Fruit fly (Drosophila melanogaster): ENCODE results near the gene Ir7d.

Gene Ir7d

dm6 chrX:7911983-7912630, 33.5 kb upstream of the Ir7d start, which contains the start of gene snz (continued):
- no peak for TF ChIP-seq Meics (GFP tag; optimal IDR thresholded peaks at IDR 0.05)
- no peak for TF ChIP-seq Drgx (GFP tag; IDR thresholded peaks at IDR 0.05)
- TF ChIP-seq Nf-YA (GFP tag; IDR thresholded peaks at IDR 0.05), result no peak
- no peak for TF ChIP-seq usp (GFP tag; optimal IDR thresholded peaks at IDR 0.05)
- TF ChIP-seq btn (GFP tag; optimal IDR thresholded peaks at IDR 0.05), result no peak
- peak in 1 of 2 experiments; percentile 52 for TF ChIP-seq Pdp1 (GFP tag; optimal IDR thresholded peaks at IDR 0.05)
- TF ChIP-seq psq (GFP tag; optimal IDR thresholded peaks at IDR 0.05), result no peak
- TF ChIP-seq Tbp (GFP tag; optimal IDR thresholded peaks at IDR 0.05), result no peak
- TF ChIP-seq Ptx1 (GFP tag; IDR thresholded peaks at IDR 0.05), result no peak
- no peak for TF ChIP-seq CG17829 (tag; optimal IDR thresholded peaks at IDR 0.05)
- TF ChIP-seq D19B (GFP tag; optimal IDR thresholded peaks at IDR 0.05), result no peak
- no peak for TF ChIP-seq slou (GFP tag; optimal IDR thresholded peaks at IDR 0.05)
- no peak for TF ChIP-seq rib (GFP tag; IDR thresholded peaks at IDR 0.05)
- TF ChIP-seq mam (GFP tag; optimal IDR thresholded peaks at IDR 0.05), result no peak
- TF ChIP-seq CG13296 (GFP tag; optimal IDR thresholded peaks at IDR 0.05), result no peak
- no peak for TF ChIP-seq CG3281 (GFP tag; optimal IDR thresholded peaks at IDR 0.05)
- no peak for TF ChIP-seq CG31365 (tag; optimal IDR thresholded peaks at IDR 0.05)
- TF ChIP-seq CG2202 (tag; optimal IDR thresholded peaks at IDR 0.05), result no peak
- TF ChIP-seq h (optimal IDR thresholded peaks at IDR 0.05), result no peak
- TF ChIP-seq kni (GFP tag; optimal IDR thresholded peaks at IDR 0.05), result no peak
- peak; percentile 70 for TF ChIP-seq sens (GFP tag)
- TF ChIP-seq Kr (GFP tag; optimal IDR thresholded peaks at IDR 0.05), result no peak
- TF ChIP-seq CG14965 (GFP tag; optimal IDR thresholded peaks at IDR 0.05; ENCODE audit: borderline replicate concordance), result no peak
- no peak for TF ChIP-seq CG1603 (tag; optimal IDR thresholded peaks at IDR 0.05)
- TF ChIP-seq CG1602 (GFP tag; optimal IDR thresholded peaks at IDR 0.05), result no peak
- no peak for TF ChIP-seq Side (GFP tag; optimal IDR thresholded peaks at IDR 0.05)
- TF ChIP-seq CG8765 (GFP tag; IDR thresholded peaks at IDR 0.05), result no peak
- TF ChIP-seq CG2712 (tag; optimal IDR thresholded peaks at IDR 0.05), result peak; percentile 44
- no peak for TF ChIP-seq Taf1 (GFP tag; IDR thresholded peaks at IDR 0.05)
- no peak for TF ChIP-seq CG7556 (GFP tag; optimal IDR thresholded peaks at IDR 0.05)
- no peak for TF ChIP-seq CG5245 (GFP tag; optimal IDR thresholded peaks at IDR 0.05)
- no peak for TF ChIP-seq peb (GFP tag; IDR thresholded peaks at IDR 0.05)
- no peak for TF ChIP-seq dpn (GFP tag; optimal IDR thresholded peaks at IDR 0.05)
- TF ChIP-seq Oaz (GFP tag; IDR thresholded peaks at IDR 0.05), result no peak
- TF ChIP-seq dan (GFP tag; IDR thresholded peaks at IDR 0.05), result no peak
- TF ChIP-seq Mes4 (GFP tag; optimal IDR thresholded peaks at IDR 0.05), result no peak
- peak; percentile 42; the same call in 1 of the 2 replicates for TF ChIP-seq CG42726 (GFP tag; IDR thresholded peaks at IDR 0.05; ENCODE audit: partially characterized antibody)
- no peak for TF ChIP-seq dmrt11E (tag; optimal IDR thresholded peaks at IDR 0.05)
- peak; percentile 11 for TF ChIP-seq nom (GFP tag; optimal IDR thresholded peaks at IDR 0.05)
- TF ChIP-seq Jarid2 (GFP tag; optimal IDR thresholded peaks at IDR 0.05), result no peak
- TF ChIP-seq prd (optimal IDR thresholded peaks at IDR 0.05), result no peak
- peak; percentile 5; the same call in 1 of the 3 replicates for TF ChIP-seq prd (GFP tag; IDR thresholded peaks at IDR 0.05)
- peak; percentile 50 for TF ChIP-seq CG10543 (GFP tag; optimal IDR thresholded peaks at IDR 0.05)
- TF ChIP-seq Nf-YC (tag; optimal IDR thresholded peaks at IDR 0.05), result peak; percentile 50
- peak; percentile 47; the same call in 1 of the 3 replicates for TF ChIP-seq CG34422 (GFP tag; IDR thresholded peaks at IDR 0.05)
- TF ChIP-seq Atf-2 (GFP tag; optimal IDR thresholded peaks at IDR 0.05), result no peak
- TF ChIP-seq CG14441 (GFP tag; IDR thresholded peaks at IDR 0.05), result no peak
- no peak for TF ChIP-seq ken (GFP tag; IDR thresholded peaks at IDR 0.05)
- no peak for TF ChIP-seq ems (GFP tag; optimal IDR thresholded peaks at IDR 0.05)
- TF ChIP-seq Hsf (GFP tag; optimal IDR thresholded peaks at IDR 0.05), result no peak
- TF ChIP-seq trem (tag; optimal IDR thresholded peaks at IDR 0.05), result peak; percentile 1
- TF ChIP-seq CG10431 (GFP tag; optimal IDR thresholded peaks at IDR 0.05), result no peak
